Worm (Caenorhabditis elegans) whole organism, L4 larva: ENCODE measurements around the gene hlh-1.

Source experiments
- D1046.2 ChIP-seq: fragments of 200-800 bp; sonication (Bioruptor generic); IDR thresholded peaks from 2 replicates; pipeline ENCODE4 v1.3.6; 2022; ENCODE audit warnings: missing genetic modification characterization, missing compliant biosample characterization
- F44E2.7 ChIP-seq: fragments of 200-800 bp; sonication (Bioruptor generic); IDR thresholded peaks from 2 replicates; pipeline ENCODE4 v2.1.2; 2022; ENCODE audit warnings: missing genetic modification characterization, missing compliant biosample characterization
- R02D3.7 ChIP-seq: fragments of 150-350 bp; sonication (generic microtip); optimal IDR thresholded peaks from 3 replicates; lab custom pipeline; 2014; ENCODE audit warnings: missing biosample characterization, missing genetic modification characterization
- T20F7.1 ChIP-seq: fragments of 200-800 bp; sonication (Bioruptor generic); optimal IDR thresholded peaks from 2 replicates; lab custom pipeline; 2018; ENCODE audit warnings: mild to moderate bottlenecking, missing genetic modification characterization, missing compliant biosample characterization
- ZK546.5 ChIP-seq, 2 experiments: sonication (generic microtip); optimal IDR thresholded peaks; 2 replicates each; lab custom pipeline; 2017; ENCODE audit warnings: missing biosample characterization in 2 of 2, missing genetic modification characterization in 2 of 2
- aha-1 ChIP-seq: fragments of 150-350 bp; peaks from one replicate; lab custom pipeline; 2014; ENCODE audit warnings: missing biosample characterization, missing genetic modification characterization
- ceh-20 ChIP-seq: fragments of 200-800 bp; sonication (Bioruptor generic); IDR thresholded peaks from 2 replicates; pipeline ENCODE4 v1.3.6; 2022; ENCODE audit warnings: missing genetic modification reagents, missing genetic modification characterization, missing compliant biosample characterization
- ceh-62 ChIP-seq: sonication (generic microtip); optimal IDR thresholded peaks from 2 replicates; lab custom pipeline; 2017; ENCODE audit warnings: missing biosample characterization, missing genetic modification characterization
- ctbp-1 ChIP-seq: fragments of 200-800 bp; sonication (Bioruptor generic); IDR thresholded peaks from 2 replicates; pipeline ENCODE4 v1.3.6; 2022; ENCODE audit warnings: missing genetic modification reagents, missing genetic modification characterization, missing compliant biosample characterization
- daf-16 ChIP-seq, 3 experiments: sonication (generic microtip); optimal IDR thresholded peaks; 2 replicates each; lab custom pipeline; 2016 to 2017; ENCODE audit warnings: missing genetic modification characterization in 3 of 3, missing genetic modification reagents in 3 of 3, mild to moderate bottlenecking in 2 of 3, missing compliant biosample characterization in 2 of 3, missing biosample characterization in 1 of 3, moderate library complexity in 1 of 3
- daf-8 ChIP-seq: fragments of 200-800 bp; sonication (Bioruptor generic); IDR thresholded peaks from 2 replicates; pipeline ENCODE4 v1.3.6; 2022; ENCODE audit warnings: missing genetic modification characterization, missing compliant biosample characterization
- duxl-1 ChIP-seq: sonication (generic microtip); optimal IDR thresholded peaks from 2 replicates; lab custom pipeline; 2016; ENCODE audit warnings: mild to moderate bottlenecking, missing genetic modification characterization, moderate library complexity, missing compliant biosample characterization; ENCODE audit not compliant: poor library complexity
- egl-43 ChIP-seq: fragments of 200-800 bp; sonication (Bioruptor generic); IDR thresholded peaks from 2 replicates; pipeline ENCODE4 v1.3.6; 2022; ENCODE audit warnings: missing genetic modification reagents, missing genetic modification characterization, missing compliant biosample characterization
- hlh-11 ChIP-seq: fragments of 200-800 bp; sonication (Bioruptor generic); optimal IDR thresholded peaks from 2 replicates; lab custom pipeline; 2018; ENCODE audit warnings: mild to moderate bottlenecking, missing genetic modification characterization, missing compliant biosample characterization
- hlh-30 ChIP-seq: sonication (generic microtip); optimal IDR thresholded peaks from 2 replicates; lab custom pipeline; 2017; ENCODE audit warnings: antibody characterized with exemption, mild to moderate bottlenecking, missing genetic modification characterization, missing compliant biosample characterization; ENCODE audit not compliant: insufficient read depth
- hmg-1.1 ChIP-seq: fragments of 200-800 bp; sonication (Bioruptor generic); IDR thresholded peaks from 2 replicates; pipeline ENCODE4 v1.3.6; 2022; ENCODE audit warnings: missing genetic modification reagents, missing genetic modification characterization, missing compliant biosample characterization
- lin-15B ChIP-seq: fragments of 150-350 bp; sonication (generic microtip); optimal IDR thresholded peaks from 3 replicates; lab custom pipeline; 2014; ENCODE audit warnings: missing biosample characterization, missing genetic modification characterization
- mdl-1 ChIP-seq, 2 experiments: fragments of 150-350 bp in 1 of 2; sonication (generic microtip) in 1 of 2; optimal IDR thresholded peaks; 2 replicates each; lab custom pipeline; 2014 to 2017; ENCODE audit warnings: missing biosample characterization in 2 of 2, missing genetic modification characterization in 2 of 2
- mes-2 ChIP-seq: sonication (generic microtip); optimal IDR thresholded peaks from 2 replicates; lab custom pipeline; 2016; ENCODE audit warnings: missing genotype, mild to moderate bottlenecking, missing genetic modification characterization, missing compliant biosample characterization; ENCODE audit not compliant: poor library complexity, severe bottlenecking
- mxl-2 ChIP-seq: fragments of 200-800 bp; sonication (Bioruptor generic); conservative IDR thresholded peaks from 2 replicates; pipeline ENCODE4 v1.3.6; 2022; ENCODE audit warnings: missing genetic modification reagents, missing genetic modification characterization, missing compliant biosample characterization
- nhr-10 ChIP-seq: fragments of 150-350 bp; optimal IDR thresholded peaks from 2 replicates; lab custom pipeline; 2014; ENCODE audit warnings: missing biosample characterization, missing genetic modification characterization
- nhr-102 ChIP-seq: sonication (generic microtip); optimal IDR thresholded peaks from 2 replicates; lab custom pipeline; 2016; ENCODE audit warnings: mild to moderate bottlenecking, missing genetic modification characterization, moderate library complexity, missing compliant biosample characterization
- nhr-28 ChIP-seq: fragments of 150-350 bp; optimal IDR thresholded peaks from 2 replicates; lab custom pipeline; 2014; ENCODE audit warnings: missing biosample characterization, missing genetic modification characterization
- nhr-41 ChIP-seq: fragments of 200-800 bp; sonication (Bioruptor generic); IDR thresholded peaks from 2 replicates; pipeline ENCODE4 v1.3.6; 2022; ENCODE audit warnings: missing genetic modification reagents, missing genetic modification characterization, missing compliant biosample characterization
- nhr-42 ChIP-seq: fragments of 200-800 bp; sonication (Bioruptor generic); IDR thresholded peaks from 2 replicates; pipeline ENCODE4 v1.3.6; 2022; ENCODE audit warnings: missing genetic modification characterization, missing compliant biosample characterization
- rbr-2 ChIP-seq: sonication (generic microtip); optimal IDR thresholded peaks from 2 replicates; lab custom pipeline; 2016; ENCODE audit warnings: missing genotype, missing genetic modification characterization, missing compliant biosample characterization
- saeg-2 ChIP-seq: fragments of 200-800 bp; sonication (Bioruptor generic); IDR thresholded peaks from 2 replicates; pipeline ENCODE4 v1.3.6; 2022; ENCODE audit warnings: missing genetic modification reagents, missing genetic modification characterization, missing compliant biosample characterization
- unc-62 ChIP-seq, 3 experiments: fragments of 150-350 bp in 1 of 3; sonication (generic microtip); optimal IDR thresholded peaks in 2 of 3; peaks in 1 of 3; 1 replicate in 1 of 3; 2 replicates in 2 of 3; lab custom pipeline; 2014 to 2017; ENCODE audit warnings: missing biosample characterization in 3 of 3, missing genetic modification characterization in 3 of 3, missing genetic modification reagents in 3 of 3, missing genotype in 1 of 3
- zfp-3 ChIP-seq: fragments of 200-800 bp; sonication (Bioruptor generic); conservative IDR thresholded peaks from 2 replicates; pipeline ENCODE4 v1.3.6; 2022; ENCODE audit warnings: missing genetic modification reagents, missing genetic modification characterization, missing compliant biosample characterization
- zip-11 ChIP-seq: fragments of 200-800 bp; sonication (Bioruptor generic); IDR thresholded peaks from 2 replicates; pipeline ENCODE4 v1.3.6; 2022; ENCODE audit warnings: missing genetic modification characterization, missing compliant biosample characterization
- zip-2 ChIP-seq: fragments of 150-350 bp; optimal IDR thresholded peaks from 2 replicates; lab custom pipeline; 2014; ENCODE audit warnings: missing biosample characterization, missing genetic modification characterization
- ztf-7 ChIP-seq: fragments of 150-350 bp; optimal IDR thresholded peaks from 2 replicates; lab custom pipeline; 2014; ENCODE audit warnings: missing biosample characterization, missing genetic modification characterization

The hlh-1 gene

DNA sequence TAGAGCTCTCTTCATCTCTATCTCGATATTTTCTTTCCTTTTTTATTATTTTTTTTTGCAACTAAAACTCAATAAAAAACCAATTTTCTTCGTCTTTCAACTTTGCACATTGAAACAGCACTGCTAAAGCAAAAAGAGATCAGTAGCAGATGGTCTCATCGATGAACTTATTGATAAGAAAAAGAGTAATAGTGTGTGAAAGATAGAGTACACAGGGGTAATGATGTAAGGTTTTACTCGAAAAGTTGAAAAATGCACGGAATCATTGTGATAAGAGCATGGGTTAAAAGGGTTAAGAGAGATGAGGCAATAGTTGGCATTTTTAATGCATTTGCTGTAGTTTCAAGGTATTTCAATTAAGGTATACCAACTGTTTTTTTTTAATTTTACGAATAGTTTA lies 33.7 kb downstream of the hlh-1 start (continued):
- no peak for TF ChIP-seq zip-2 (tag; lab: Kevin White, UChicago)
- TF ChIP-seq nhr-102 (tag; lab: Kevin White, UChicago): no peak
- TF ChIP-seq mdl-1 (tag; optimal IDR thresholded peaks at IDR 0.05; lab: Kevin White, UChicago): peak in 1 of 2 experiments; percentile 3
- TF ChIP-seq lin-15B: no peak
- TF ChIP-seq nhr-42 (GFP tag; lab: Robert Waterston, UW): no peak
- TF ChIP-seq R02D3.7 (tag; lab: Kevin White, UChicago): no peak
- no peak for TF ChIP-seq daf-16 (GFP tag; optimal IDR thresholded peaks at IDR 0.05; lab: Kevin White, UChicago)
- peak; percentile 43 for TF ChIP-seq daf-16 (tag; optimal IDR thresholded peaks at IDR 0.05; lab: Kevin White, UChicago)
- TF ChIP-seq hlh-11 (tag; lab: Kevin White, UChicago): peak; percentile 13
- no peak for TF ChIP-seq ceh-20 (GFP tag; lab: Robert Waterston, UW)
- TF ChIP-seq zfp-3 (GFP tag; lab: Robert Waterston, UW): no peak
- no peak for TF ChIP-seq nhr-41 (GFP tag; lab: Robert Waterston, UW)
- TF ChIP-seq duxl-1 (tag; lab: Kevin White, UChicago): no peak
- TF ChIP-seq, all 104 proteins: peak for 6

DNA sequence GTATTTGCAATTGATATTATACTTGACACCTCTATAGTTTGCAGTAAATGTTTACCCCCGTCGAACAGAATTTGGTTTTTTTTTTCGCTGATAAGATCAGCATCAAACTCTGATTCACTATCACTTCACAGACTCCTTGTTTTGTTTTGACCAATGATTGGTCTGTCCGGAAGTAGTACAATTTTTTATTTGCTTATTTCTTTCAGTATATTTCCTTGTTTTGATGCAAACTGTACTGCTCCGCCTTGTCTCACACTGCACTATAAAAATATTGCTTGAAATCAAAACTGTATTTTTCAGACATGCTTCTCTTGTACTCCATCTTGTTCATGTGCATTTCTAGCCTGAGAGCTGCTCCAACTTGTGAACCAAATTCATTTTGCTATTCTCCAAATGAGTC lies 39.1 kb downstream of the hlh-1 start, which contains the start of gene M03A1.3:
Gene M03A1.3 (plus strand): TSS at position 301 of the 400 bp plus-strand sequence.
- TF ChIP-seq D1046.2 (GFP tag; lab: Robert Waterston, UW): no peak
- TF ChIP-seq nhr-41 (GFP tag; lab: Robert Waterston, UW): no peak
- TF ChIP-seq daf-16 (GFP tag; optimal IDR thresholded peaks at IDR 0.05; lab: Kevin White, UChicago): no peak
- TF ChIP-seq daf-16 (tag; optimal IDR thresholded peaks at IDR 0.05; lab: Kevin White, UChicago): peak; percentile 29
- TF ChIP-seq nhr-28: no peak
- no peak for TF ChIP-seq egl-43
- no peak for TF ChIP-seq T20F7.1 (GFP tag; lab: Kevin White, UChicago)
- TF ChIP-seq hlh-30 (tag; lab: Kevin White, UChicago): no peak
- TF ChIP-seq mxl-2 (GFP tag; lab: Robert Waterston, UW): no peak
- no peak for TF ChIP-seq mes-2 (tag; lab: Kevin White, UChicago)
- TF ChIP-seq unc-62 (GFP tag; optimal IDR thresholded peaks at IDR 0.05 in 1 of 2; lab: Kevin White, UChicago): peak in 1 of 2 experiments; percentile 78
- no peak for TF ChIP-seq unc-62 (tag; optimal IDR thresholded peaks at IDR 0.05; lab: Kevin White, UChicago)
- TF ChIP-seq ztf-7 (tag; lab: Kevin White, UChicago): no peak

DNA sequence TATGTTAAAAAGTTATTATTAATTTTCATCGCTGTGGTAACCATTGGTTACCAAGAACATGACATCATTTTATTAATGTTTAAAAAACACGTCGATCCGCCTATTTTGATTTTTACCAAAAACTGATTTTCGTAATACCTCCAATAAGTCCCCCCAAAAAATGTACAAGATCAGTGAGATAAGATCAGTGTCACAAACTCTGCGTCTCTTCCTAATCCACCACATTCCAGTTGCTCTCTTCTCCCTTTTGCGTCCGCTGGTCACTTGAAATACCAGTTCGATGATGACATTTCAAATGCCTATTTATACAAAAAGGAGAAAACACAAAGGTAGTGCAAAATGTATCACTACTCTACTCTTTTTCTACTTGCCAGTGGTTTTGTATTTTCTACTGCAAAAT lies 41.7 kb downstream of the hlh-1 start, which contains the start of gene M03A1.8:
Gene M03A1.8 (plus strand): TSS at position 269 of the 400 bp plus-strand sequence.
- no peak for TF ChIP-seq egl-43
- TF ChIP-seq aha-1 (tag; lab: Kevin White, UChicago): peak; percentile 64
- TF ChIP-seq unc-62 (GFP tag; optimal IDR thresholded peaks at IDR 0.05 in 1 of 2; lab: Kevin White, UChicago): peak in 1 of 2 experiments; percentile 97
- TF ChIP-seq unc-62 (tag; optimal IDR thresholded peaks at IDR 0.05; lab: Kevin White, UChicago): no peak
- no peak for TF ChIP-seq daf-8 (GFP tag; lab: Robert Waterston, UW)
- TF ChIP-seq F44E2.7 (GFP tag; lab: Robert Waterston, UW): no peak
- TF ChIP-seq mdl-1 (tag; optimal IDR thresholded peaks at IDR 0.05; lab: Kevin White, UChicago): no peak
- no peak for TF ChIP-seq nhr-10 (tag; lab: Kevin White, UChicago)
- no peak for TF ChIP-seq zip-11 (GFP tag; lab: Robert Waterston, UW)
- TF ChIP-seq hmg-1.1 (GFP tag; lab: Robert Waterston, UW): no peak
- no peak for TF ChIP-seq ctbp-1
- TF ChIP-seq nhr-41 (GFP tag; lab: Robert Waterston, UW): no peak
- TF ChIP-seq ZK546.5 (tag; optimal IDR thresholded peaks at IDR 0.05; lab: Kevin White, UChicago): no peak
- no peak for TF ChIP-seq ceh-62 (tag; lab: Kevin White, UChicago)
- TF ChIP-seq rbr-2: no peak
- TF ChIP-seq saeg-2: no peak

DNA sequence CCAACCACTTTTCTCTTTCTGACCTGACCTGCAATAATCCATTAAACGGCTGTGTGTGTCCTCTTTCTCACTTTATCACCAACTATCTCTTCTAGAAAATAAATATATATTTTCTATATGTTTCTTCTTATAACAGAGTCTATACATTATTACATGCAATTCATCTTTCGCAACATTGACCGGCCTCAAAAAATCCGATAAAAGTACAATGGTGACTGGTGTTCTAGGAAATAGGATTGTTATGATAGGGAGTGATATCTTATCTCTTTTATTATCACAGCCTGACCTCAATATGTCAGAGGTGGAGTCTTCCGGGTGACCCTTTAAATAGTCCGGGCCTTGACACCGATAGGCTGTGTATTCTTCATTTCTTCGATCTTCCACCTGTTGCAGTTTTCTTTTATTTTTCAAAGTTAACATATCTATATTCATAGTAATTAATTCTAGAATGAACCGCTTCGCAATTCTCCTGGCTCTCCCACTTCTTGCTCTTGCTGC lies 44.2 kb downstream of the hlh-1 start, which contains the start of gene dao-2:
Gene dao-2 (plus strand): TSS at position 448 of the 498 bp plus-strand sequence.
- TF ChIP-seq nhr-28 (peak; percentile 16), F44E2.7 (GFP tag; lab: Robert Waterston, UW) (no peak)
